Worm (Caenorhabditis elegans) whole organism, mixed stage, embryonic: ENCODE data around the gene ZC455.1.

Experiments
- blmp-1 ChIP-seq: fragments of 150-350 bp; optimal IDR thresholded peaks from 2 replicates; lab custom pipeline; 2014; ENCODE audit warnings: missing biosample characterization, missing genetic modification characterization
- flh-1 ChIP-seq: fragments of 200-800 bp; sonication (Bioruptor generic); optimal IDR thresholded peaks from 2 replicates; lab custom pipeline; 2018; ENCODE audit warnings: mild to moderate bottlenecking, missing genetic modification characterization, moderate library complexity, missing compliant biosample characterization
- lin-13 ChIP-seq: fragments of 150-350 bp; optimal IDR thresholded peaks from 2 replicates; lab custom pipeline; 2014; ENCODE audit warnings: missing biosample characterization, missing genetic modification characterization
- mls-2 ChIP-seq: sonication (generic microtip); optimal IDR thresholded peaks from 2 replicates; lab custom pipeline; 2016; ENCODE audit warnings: mild to moderate bottlenecking, missing genetic modification characterization, moderate library complexity, missing compliant biosample characterization
- nhr-237 ChIP-seq: fragments of 150-350 bp; optimal IDR thresholded peaks from 2 replicates; lab custom pipeline; 2014; ENCODE audit warnings: missing biosample characterization, missing genetic modification characterization
- snpc-4 ChIP-seq: fragments of 150-350 bp; optimal IDR thresholded peaks from 2 replicates; lab custom pipeline; 2014; ENCODE audit warnings: missing biosample characterization, missing genetic modification characterization
- unc-39 ChIP-seq: fragments of 150-350 bp; optimal IDR thresholded peaks from 2 replicates; lab custom pipeline; 2014; ENCODE audit warnings: missing biosample characterization, missing genetic modification characterization

ce11 chrV:12727104-12727637 is 46.2 kb upstream of the ZC455.1 start, which contains the start of gene R11D1.13:
- TF ChIP-seq mls-2 (tag; lab: Kevin White, UChicago) (no peak), unc-39 (no peak), nhr-237 (tag; lab: Kevin White, UChicago) (no peak), blmp-1 (tag; lab: Kevin White, UChicago) (no peak), snpc-4 (tag; lab: Kevin White, UChicago) (no peak), flh-1 (GFP tag; lab: Kevin White, UChicago) (no peak), lin-13 (tag; lab: Kevin White, UChicago) (no peak)
